Fruit fly (Drosophila melanogaster): ENCODE measurements around the gene p24-1.

The p24-1 gene

DNA sequence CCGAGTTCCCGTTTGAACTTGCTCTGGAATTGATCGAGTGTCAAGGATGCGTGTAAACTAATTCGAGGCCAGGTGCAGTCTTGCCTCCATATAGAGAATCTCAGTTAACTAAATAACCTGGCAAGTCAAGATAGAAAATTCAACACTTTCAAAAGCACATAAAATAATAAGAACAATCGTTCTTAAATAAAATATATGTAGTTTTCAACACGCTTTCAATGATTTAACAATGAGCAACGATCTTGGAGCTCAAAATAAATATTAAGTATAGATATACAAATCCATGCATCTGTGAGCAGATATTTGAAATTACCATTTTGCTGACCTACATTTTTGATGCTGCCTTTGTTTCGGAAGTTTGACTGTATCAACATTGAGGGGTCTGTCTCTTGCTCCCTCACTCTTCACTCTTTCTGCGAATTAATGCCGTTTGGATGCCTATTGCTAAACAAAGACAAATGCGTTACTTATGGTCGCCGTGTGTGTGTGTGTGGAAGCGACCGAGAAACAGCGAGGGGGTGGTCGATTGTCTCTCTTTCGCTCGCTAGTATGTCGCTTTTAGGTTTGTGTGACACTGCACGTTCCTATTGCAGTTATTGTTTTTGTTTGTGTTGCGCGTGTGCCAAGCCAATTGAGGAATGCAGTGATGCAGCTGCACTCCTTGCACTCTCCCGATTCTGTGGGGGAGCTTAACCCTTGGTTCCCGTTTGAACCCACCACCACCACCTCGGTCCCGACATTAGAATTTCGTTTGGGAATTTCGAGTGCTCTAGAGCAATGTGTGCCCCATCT is 31.9 kb downstream of the p24-1 start:
- TF ChIP-seq noc (tag; optimal IDR thresholded peaks at IDR 0.05) = peak; percentile 41

DNA sequence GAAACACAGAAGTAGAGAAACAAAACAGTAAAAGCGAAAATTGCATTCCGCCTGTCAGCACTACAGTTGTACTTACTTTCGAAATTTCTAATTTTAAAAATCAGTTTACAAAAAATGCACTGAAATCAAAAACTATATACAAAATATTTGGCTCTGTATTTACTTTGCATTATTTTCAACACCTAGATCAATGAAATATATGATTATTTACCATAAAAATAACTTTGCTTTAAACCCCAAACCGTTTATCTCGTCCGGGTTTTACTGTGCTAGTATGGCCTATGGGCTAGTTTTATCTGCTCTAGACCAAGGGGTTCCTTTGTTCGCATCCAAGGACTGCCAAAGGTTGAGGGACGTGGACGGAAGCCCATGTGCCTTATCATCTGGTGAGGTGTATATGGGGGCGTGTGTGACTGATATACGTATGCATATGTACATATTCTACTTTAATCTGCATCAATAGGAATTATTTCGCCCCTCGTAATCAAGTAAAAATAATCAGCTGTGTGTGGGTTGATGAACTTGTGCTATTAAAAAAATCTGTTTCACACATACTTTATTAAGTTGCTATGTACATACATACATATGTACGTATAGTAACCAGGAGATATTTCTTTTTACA is 33.0 kb downstream of the p24-1 start:
- TF ChIP-seq noc (tag; optimal IDR thresholded peaks at IDR 0.05) = no peak

DNA sequence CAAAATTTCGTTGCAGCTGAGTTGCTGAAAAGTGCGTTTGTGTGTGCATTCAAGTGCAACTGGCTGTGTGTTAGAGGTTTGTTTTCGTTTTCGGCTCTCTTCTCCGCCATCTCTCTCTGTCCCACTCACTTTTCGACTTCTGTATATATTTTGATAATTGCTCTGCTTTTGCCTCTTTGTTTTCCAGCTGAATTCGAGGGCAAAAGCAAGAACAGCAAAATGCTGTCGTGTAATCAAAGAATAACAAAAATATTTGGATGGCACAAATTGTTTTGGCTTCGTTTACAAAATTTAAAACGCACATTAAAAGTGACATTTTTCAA is 33.6 kb downstream of the p24-1 start:
- no peak for TF ChIP-seq noc (tag; optimal IDR thresholded peaks at IDR 0.05)

DNA sequence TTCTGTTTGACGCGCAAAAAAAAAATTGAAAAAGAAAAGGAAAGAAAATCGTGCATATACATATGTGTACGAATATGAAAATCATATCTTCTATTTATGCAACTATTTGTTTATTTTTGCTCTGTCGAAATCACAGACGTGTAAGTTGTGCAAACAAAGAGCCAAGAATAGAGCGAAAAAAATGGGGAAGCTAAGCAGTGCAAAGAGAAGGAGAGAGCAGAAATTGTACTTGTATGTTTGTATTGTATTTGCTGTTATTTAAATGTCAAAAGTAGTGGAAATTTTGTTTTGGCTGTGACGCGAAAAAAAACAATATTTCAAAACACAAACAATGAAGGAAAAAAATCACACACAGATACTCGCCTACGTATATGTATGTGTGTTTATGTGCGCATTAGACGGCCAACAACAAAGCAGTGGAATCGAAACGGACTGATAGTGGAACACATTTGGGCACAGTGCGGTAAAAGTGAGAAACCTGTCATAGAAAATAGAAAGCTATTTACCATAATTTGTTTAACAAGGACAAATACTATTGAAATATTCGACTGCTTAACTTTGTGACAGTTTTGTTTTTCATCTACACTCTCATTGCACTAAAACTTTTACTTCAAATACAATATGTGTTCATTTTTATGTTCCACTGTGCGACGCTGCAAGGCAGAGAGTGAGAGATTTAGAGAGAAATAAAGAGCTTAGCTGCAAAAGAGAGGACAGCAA is 34.1 kb downstream of the p24-1 start:
- TF ChIP-seq noc (tag; optimal IDR thresholded peaks at IDR 0.05) = peak; percentile 93

DNA sequence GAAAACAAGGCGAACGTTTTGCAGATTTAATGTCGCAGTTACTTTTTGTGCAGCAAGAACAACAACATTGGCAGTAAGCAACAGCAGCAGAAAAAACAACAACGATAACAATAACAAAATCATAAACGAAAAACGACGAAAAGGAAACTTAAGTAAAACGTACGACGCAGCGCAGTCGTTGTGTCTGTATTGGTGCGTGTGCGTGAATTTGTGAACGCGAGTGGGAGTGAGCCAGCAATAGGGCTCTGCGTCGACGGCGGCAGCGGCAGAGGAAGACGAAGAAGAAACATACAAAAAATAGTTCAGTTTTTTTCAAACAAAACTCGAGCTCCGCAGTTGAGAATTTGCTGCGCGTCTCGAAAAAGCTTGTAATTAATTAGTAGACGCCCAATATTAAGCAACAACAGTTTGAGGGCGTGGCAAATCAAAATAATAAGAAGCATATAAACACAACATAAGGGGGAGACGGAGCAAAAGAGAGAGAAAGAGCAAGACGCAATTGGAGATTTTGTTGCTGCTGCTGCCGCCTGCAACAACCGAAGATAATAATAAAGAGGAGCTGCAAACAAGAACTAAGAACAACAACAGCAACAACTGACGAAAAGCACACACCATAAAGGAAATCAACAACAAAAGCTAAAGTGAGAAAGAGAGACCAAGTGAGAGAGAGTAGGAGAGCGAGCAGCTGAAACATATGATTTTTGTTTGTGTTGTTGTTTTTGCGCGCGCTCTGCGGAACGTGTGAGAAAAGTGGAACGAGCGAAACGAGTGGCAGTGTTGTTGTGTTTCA is 35.0 kb downstream of the p24-1 start:
- TF ChIP-seq noc (tag; optimal IDR thresholded peaks at IDR 0.05) = no peak

DNA sequence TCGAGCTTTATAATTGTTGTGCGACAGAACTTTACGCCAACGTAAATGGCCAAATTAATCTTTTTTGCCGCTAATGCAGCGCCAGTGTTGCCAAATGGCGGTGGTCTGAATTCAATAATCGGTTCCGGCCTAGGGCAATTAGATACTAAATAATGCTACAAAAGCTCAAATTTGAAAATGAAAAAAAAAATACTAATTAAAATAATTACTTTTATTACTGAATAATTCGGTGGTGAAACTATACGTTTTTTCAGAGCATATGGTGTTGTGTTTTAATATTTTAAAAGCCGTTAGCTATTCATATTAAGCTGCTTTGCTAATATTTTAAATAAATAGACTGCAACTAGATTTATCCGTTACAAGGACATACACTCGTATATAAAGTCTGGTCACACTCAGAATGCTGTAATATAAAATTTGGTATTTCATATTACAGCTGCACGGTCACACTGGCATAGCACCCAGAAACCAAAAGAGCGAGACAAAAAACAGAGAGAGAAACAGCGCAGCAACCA is 35.8 kb downstream of the p24-1 start, which contains the start of the genes CG1578 and rudhira:
CG1578 (minus strand) TSS at position 118 of the 515 bp plus-strand sequence.
rudhira (plus strand) TSS at position 465 of the 515 bp plus-strand sequence.
- no peak for TF ChIP-seq noc (tag; optimal IDR thresholded peaks at IDR 0.05)

DNA sequence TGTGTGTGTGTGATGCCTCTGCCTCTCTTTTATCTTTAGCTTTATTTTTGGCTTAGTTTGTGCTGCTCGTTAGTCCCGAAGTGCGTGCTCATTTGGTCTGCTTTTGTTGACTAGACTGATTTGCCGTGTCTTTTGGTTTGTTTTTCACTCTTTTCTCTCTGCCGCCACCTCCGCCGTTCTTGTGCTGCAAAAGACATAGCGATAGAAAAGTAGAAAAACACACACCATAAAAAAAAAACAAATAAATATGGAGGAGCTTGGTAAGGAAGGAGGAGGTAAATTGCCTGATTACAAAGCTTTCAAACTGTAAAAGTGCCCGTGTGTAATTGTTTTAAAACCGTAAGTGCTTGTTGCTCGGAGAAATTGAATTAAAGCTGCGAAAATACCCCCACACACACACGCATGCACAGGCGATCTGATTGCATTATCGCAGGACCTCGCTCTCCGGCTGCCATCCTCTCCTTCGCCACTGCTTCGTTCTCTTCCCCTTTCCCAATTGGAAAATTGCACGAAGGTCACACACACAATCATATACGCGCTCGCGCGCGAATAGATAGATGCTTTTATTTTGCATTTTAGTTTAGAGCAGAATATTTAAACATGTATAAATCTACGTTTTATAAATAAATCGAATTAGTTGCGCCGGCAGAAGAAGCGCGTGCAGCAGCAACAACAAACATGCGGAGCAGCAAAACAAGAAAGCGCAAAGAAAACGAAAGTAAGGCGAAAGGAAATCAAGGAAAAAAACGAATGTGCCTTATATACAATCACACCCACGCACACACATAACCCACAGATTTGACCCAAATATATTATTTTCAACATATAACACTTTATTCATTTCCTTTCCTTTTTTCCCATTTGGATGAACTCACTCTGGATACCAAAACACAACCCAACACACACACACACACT is 36.7 kb downstream of the p24-1 start:
- TF ChIP-seq noc (tag; optimal IDR thresholded peaks at IDR 0.05) = no peak

DNA sequence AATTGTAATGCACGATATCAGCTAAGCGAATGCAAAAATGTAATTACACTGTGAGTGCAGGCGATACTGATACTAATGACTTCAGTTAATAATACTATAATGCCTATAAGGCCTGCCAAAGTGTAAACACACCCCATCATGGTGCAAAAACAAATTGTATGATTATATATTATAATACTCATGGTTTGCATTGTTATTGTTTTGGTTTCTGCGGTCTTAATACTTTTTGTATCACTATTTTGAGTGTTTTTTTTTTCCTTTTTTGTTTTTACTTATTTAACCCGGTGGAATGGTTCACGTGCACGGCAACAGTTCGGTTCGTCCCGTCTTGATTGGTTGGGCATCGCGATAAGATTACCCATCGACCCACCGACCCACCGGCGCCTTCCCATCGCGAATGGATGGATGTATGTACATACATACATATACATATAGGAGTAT is 38.6 kb downstream of the p24-1 start:
- TF ChIP-seq noc (tag; optimal IDR thresholded peaks at IDR 0.05) = no peak

DNA sequence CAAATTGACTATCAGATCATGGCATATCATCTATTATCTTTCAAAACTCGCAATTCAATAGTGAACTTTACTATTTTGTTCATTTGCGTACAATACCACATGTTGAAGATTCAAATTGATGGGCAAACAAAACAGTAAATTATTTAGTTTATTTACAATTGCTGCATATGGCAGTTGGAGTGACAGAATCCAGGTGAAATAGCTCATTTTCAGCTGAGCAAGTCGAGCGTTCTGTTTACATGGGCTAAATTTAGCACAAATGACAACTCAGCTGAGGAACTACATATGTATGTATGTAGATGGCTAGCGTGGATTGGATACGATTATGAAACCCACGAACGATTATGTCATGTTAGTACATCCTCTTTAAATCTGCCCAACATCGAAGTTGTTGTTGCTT is 39.5 kb downstream of the p24-1 start:
- TF ChIP-seq noc (tag; optimal IDR thresholded peaks at IDR 0.05) = no peak

DNA sequence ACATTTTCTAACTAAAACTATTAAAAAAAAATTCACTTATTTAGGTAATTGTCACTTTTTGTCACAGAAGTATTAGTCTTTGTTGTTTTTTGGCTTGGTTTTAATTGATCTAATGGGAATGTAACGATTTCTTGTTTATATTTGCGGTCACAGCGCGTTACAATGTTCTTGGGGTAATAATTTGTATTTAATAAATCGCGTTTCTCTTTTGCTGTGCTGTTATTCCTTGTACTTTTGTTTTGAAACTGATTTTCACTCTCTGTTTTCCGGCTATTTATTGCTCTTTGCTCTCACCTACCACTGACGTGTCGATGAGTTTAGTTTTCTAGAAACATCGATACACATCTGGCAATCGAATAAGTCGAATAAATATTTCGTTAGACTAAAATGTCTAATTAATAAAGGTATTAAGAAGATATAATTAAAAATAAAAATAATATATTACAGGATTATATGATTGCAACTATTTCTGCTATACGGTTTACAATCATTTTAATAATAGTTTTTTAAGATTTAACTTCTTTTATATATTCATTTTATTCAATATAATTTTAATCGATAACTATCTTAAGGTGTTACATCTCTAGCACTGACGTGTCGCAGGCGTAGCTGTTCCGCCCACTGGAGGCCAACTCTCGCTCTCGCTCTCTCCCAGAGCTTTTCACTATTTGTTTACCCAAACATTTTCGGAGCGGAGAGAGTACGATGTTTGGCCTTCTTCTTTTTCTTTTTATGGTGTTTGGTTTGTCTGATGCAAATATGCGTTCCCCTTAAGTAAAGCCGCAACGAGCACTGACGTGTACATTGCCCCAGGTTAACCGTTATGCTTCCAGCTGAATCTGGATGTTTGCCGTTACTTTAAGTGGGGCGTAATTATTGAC is 45.2 kb downstream of the p24-1 start, which contains the start of gene Hsc70-3:
Hsc70-3 (minus strand) TSS at position 251 of the 881 bp plus-strand sequence.
- peak; percentile 54 for TF ChIP-seq noc (tag; optimal IDR thresholded peaks at IDR 0.05)

DNA sequence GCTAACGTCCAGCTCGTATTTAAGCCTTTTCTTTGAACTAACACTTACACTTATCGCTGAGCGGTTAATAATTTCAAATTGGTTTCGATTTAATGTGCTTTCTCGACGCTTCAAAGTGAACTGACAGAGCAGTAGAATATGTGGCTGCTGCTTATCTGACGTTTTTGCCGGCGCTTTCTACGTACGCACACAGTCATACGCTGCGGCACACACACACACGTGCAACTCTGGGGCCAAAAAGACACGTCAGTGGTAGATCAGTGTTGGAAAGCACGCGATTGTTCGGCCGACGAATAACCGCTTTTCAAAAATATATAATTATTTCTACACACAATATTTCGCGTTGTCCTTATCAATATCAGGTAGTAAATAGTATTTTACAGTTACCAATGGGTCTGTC is 46.1 kb downstream of the p24-1 start:
- peak; percentile 8 for TF ChIP-seq noc (tag; optimal IDR thresholded peaks at IDR 0.05)

DNA sequence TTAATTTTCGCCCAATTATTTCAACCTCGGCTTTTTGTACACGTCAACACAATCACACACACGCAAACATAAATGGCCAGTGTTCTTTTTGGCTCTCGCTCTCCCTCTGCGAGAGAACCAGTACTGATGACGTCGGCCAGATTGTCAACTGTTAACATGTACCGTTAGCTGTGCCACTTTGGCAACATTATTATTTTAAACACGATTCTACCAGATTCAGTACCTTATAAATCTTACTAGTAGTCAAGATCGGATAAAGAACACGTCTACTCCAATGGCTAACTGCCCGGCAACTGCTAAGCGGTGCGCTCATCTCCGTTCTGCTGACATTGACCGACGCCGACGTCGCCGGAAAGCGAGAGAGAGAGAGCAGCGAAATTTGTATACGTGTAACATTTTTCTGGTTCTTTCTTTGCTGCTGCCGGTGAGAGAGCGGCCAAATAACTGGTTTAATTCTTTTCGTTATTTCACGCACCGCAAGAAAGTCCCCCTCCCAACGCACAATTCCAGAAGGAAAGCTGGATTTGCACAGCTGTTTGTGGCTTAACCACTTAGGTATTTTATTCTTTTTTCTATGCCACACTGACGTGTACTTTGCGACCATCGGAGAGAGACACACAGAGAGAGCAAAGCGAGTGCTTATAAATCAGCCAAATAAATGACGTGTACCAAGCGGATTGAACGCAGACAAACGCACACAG is 47.1 kb downstream of the p24-1 start:
- peak; percentile 34 for TF ChIP-seq noc (tag; optimal IDR thresholded peaks at IDR 0.05)
